Worm (Caenorhabditis elegans): ENCODE data around the gene F28A10.8.

F28A10.8 gene

ce11 chrII:799700-800099 lies 38.6 kb downstream of the F28A10.8 start, which contains the start of gene F46F5.14:
Gene F46F5.14, plus strand, starts transcription at chrII:800000.
- TF ChIP-seq ztf-11 (tag; optimal IDR thresholded peaks at IDR 0.05) (no peak), gmeb-1 (tag; optimal IDR thresholded peaks at IDR 0.05) (no peak), nhr-12 (tag; optimal IDR thresholded peaks at IDR 0.05) (no peak), unc-62 (GFP tag; optimal IDR thresholded peaks at IDR 0.05) (no peak), egl-27 (tag; optimal IDR thresholded peaks at IDR 0.05) (no peak), mbf-1 (tag; optimal IDR thresholded peaks at IDR 0.05) (no peak), sem-4 (tag; optimal IDR thresholded peaks at IDR 0.05) (no peak), aly-2 (tag; optimal IDR thresholded peaks at IDR 0.05) (no peak), unc-55 (GFP tag; optimal IDR thresholded peaks at IDR 0.05) (no peak), nhr-237 (tag; optimal IDR thresholded peaks at IDR 0.05) (no peak), nhr-23 (tag; optimal IDR thresholded peaks at IDR 0.05) (no peak), fos-1 (tag; optimal IDR thresholded peaks at IDR 0.05) (no peak), ztf-4 (tag; optimal IDR thresholded peaks at IDR 0.05) (no peak), lsy-2 (tag; optimal IDR thresholded peaks at IDR 0.05) (no peak), lin-11 (tag; optimal IDR thresholded peaks at IDR 0.05) (no peak), nhr-6 (tag; optimal IDR thresholded peaks at IDR 0.05) (no peak), blmp-1 (tag; optimal IDR thresholded peaks at IDR 0.05; ENCODE audit: insufficient read depth) (no peak), alr-1 (tag; optimal IDR thresholded peaks at IDR 0.05) (no peak)

- TF ChIP-seq nhr-129 (tag; optimal IDR thresholded peaks at IDR 0.05), result no peak
- TF ChIP-seq nhr-12 (tag; optimal IDR thresholded peaks at IDR 0.05), result no peak
- no peak for TF ChIP-seq peb-1 (tag; optimal IDR thresholded peaks at IDR 0.05)
- no peak for TF ChIP-seq sma-9 (GFP tag; optimal IDR thresholded peaks at IDR 0.05)
- TF ChIP-seq sma-9 (tag; optimal IDR thresholded peaks at IDR 0.05), result no peak
- no peak for TF ChIP-seq ama-1 (optimal IDR thresholded peaks at IDR 0.05)
- no peak for TF ChIP-seq Y55F3AM.14 (GFP tag; optimal IDR thresholded peaks at IDR 0.05)
- TF ChIP-seq nhr-21 (tag; optimal IDR thresholded peaks at IDR 0.05), result no peak
- no peak for TF ChIP-seq elt-1 (tag; optimal IDR thresholded peaks at IDR 0.05)
- TF ChIP-seq nhr-77 (tag; optimal IDR thresholded peaks at IDR 0.05), result no peak
- TF ChIP-seq C34F6.9 (tag; optimal IDR thresholded peaks at IDR 0.05), result no peak
- TF ChIP-seq nhr-11 (tag; optimal IDR thresholded peaks at IDR 0.05), result no peak
- no peak for TF ChIP-seq zag-1 (tag; optimal IDR thresholded peaks at IDR 0.05)
Observed at ce11 chrII:797445-797844, 40.9 kb downstream of the F28A10.8 start.

ce11 chrII:796916-797315 lies 41.4 kb downstream of the F28A10.8 start:
- TF ChIP-seq ztf-1 (GFP tag; conservative IDR thresholded peaks at IDR 0.05) (no peak), C34F6.9 (tag; optimal IDR thresholded peaks at IDR 0.05) (no peak), fos-1 (tag; optimal IDR thresholded peaks at IDR 0.05) (no peak), sma-3 (GFP tag; optimal IDR thresholded peaks at IDR 0.05) (no peak), unc-39 (tag; optimal IDR thresholded peaks at IDR 0.05) (no peak), ama-1 (optimal IDR thresholded peaks at IDR 0.05) (no peak), unc-55 (GFP tag; optimal IDR thresholded peaks at IDR 0.05) (no peak), sem-4 (tag; optimal IDR thresholded peaks at IDR 0.05) (no peak), mbf-1 (tag; optimal IDR thresholded peaks at IDR 0.05) (no peak), mab-5 (tag; optimal IDR thresholded peaks at IDR 0.05) (no peak), nhr-10 (tag; optimal IDR thresholded peaks at IDR 0.05) (no peak), nhr-77 (tag; optimal IDR thresholded peaks at IDR 0.05) (no peak), nhr-129 (tag; optimal IDR thresholded peaks at IDR 0.05) (no peak), lin-39 (tag; optimal IDR thresholded peaks at IDR 0.05) (no peak)

- no peak for TF ChIP-seq alr-1 (tag; optimal IDR thresholded peaks at IDR 0.05)
- no peak for TF ChIP-seq ceh-16 (tag; optimal IDR thresholded peaks at IDR 0.05)
- TF ChIP-seq elt-1 (tag; optimal IDR thresholded peaks at IDR 0.05), result no peak
Observed at ce11 chrII:791828-792227, 46.5 kb downstream of the F28A10.8 start, which contains the start of gene F46F5.1. Gene F46F5.1, minus strand, starts transcription at chrII:791928.

- TF ChIP-seq unc-55 (GFP tag; optimal IDR thresholded peaks at IDR 0.05) (no peak), ztf-4 (tag; optimal IDR thresholded peaks at IDR 0.05) (no peak), gmeb-1 (tag; optimal IDR thresholded peaks at IDR 0.05) (no peak), skn-1 (tag; optimal IDR thresholded peaks at IDR 0.05) (no peak), egl-27 (tag; optimal IDR thresholded peaks at IDR 0.05) (no peak), R02D3.7 (tag; optimal IDR thresholded peaks at IDR 0.05) (no peak), ztf-1 (GFP tag; conservative IDR thresholded peaks at IDR 0.05) (no peak), sem-4 (tag; optimal IDR thresholded peaks at IDR 0.05) (no peak), zag-1 (tag; optimal IDR thresholded peaks at IDR 0.05) (no peak), nhr-237 (tag; optimal IDR thresholded peaks at IDR 0.05) (no peak), ama-1 (optimal IDR thresholded peaks at IDR 0.05) (no peak), peb-1 (tag; optimal IDR thresholded peaks at IDR 0.05) (no peak), unc-62 (GFP tag; optimal IDR thresholded peaks at IDR 0.05) (no peak), ceh-16 (tag; optimal IDR thresholded peaks at IDR 0.05) (no peak), mab-5 (tag; optimal IDR thresholded peaks at IDR 0.05) (no peak), nhr-10 (tag; optimal IDR thresholded peaks at IDR 0.05) (no peak), lin-13 (GFP tag; optimal IDR thresholded peaks at IDR 0.05) (no peak), lsy-2 (tag; optimal IDR thresholded peaks at IDR 0.05) (no peak), nhr-21 (tag; optimal IDR thresholded peaks at IDR 0.05) (no peak), crh-2 (tag; optimal IDR thresholded peaks at IDR 0.05) (no peak)
Observed at ce11 chrII:788139-788538, 50.2 kb downstream of the F28A10.8 start, which contains the start of gene F46F5.15. Gene F46F5.15, plus strand, starts transcription at chrII:788439.
